Worm (Caenorhabditis elegans): Measurements from ENCODE around the gene spat-2.

- TF ChIP-seq scrt-1 (GFP tag; IDR thresholded peaks at IDR 0.05) (no peak), ets-7 (tag; optimal IDR thresholded peaks at IDR 0.05) (no peak), flt-1 (GFP tag; IDR thresholded peaks at IDR 0.05) (no peak), ama-1 (optimal IDR thresholded peaks at IDR 0.05) (no peak), aly-1 (tag; optimal IDR thresholded peaks at IDR 0.05) (no peak), tra-4 (tag; optimal IDR thresholded peaks at IDR 0.05) (no peak), ceh-36 (tag; optimal IDR thresholded peaks at IDR 0.05) (no peak), F13C5.2 (tag; optimal IDR thresholded peaks at IDR 0.05) (no peak), ceh-13 (GFP tag; optimal IDR thresholded peaks at IDR 0.05) (no peak)
Measured at ce11 chrIII:11050658-11051118, 13.9 kb downstream of the spat-2 start.
